Fruit fly (Drosophila melanogaster): ENCODE results near the gene CG46440.

Gene CG46440

DNA sequence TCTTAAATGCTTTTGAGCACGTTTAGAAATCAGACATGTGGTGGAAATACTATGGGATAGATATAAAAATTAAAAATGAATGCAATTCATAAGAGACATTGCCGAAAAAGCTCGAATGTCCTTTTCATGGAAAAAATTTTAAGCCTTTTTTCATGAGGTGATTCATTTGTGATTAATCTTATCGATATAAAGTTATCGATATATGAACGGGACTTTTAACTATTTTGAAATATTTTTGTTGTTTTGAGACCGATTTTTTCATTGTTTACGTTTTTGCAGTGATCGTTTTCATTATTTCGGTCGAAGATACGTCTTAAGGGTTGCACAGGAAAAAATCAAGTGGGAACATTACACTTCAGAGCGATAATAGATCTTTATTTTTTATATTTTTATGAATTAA, 1.8 kb upstream of the CG46440 start, which contains the start of gene AlkB:
Gene AlkB, minus strand, starts transcription at position 101 of the 400 bp plus-strand sequence.
- TF ChIP-seq sage (GFP tag; optimal IDR thresholded peaks at IDR 0.05): no peak
- TF ChIP-seq Hr78 (GFP tag; optimal IDR thresholded peaks at IDR 0.05): no peak
- TF ChIP-seq tai (GFP tag; optimal IDR thresholded peaks at IDR 0.05): no peak
- TF ChIP-seq Hr83 (GFP tag; optimal IDR thresholded peaks at IDR 0.05; ENCODE audit: poor library complexity, severe bottlenecking): no peak
- TF ChIP-seq woc (GFP tag; optimal IDR thresholded peaks at IDR 0.05): no peak
- TF ChIP-seq br (GFP tag; optimal IDR thresholded peaks at IDR 0.05): no peak
- no peak for TF ChIP-seq Dif (GFP tag; optimal IDR thresholded peaks at IDR 0.05; ENCODE audit: partially characterized antibody)
- no peak for TF ChIP-seq Mio (GFP tag; optimal IDR thresholded peaks at IDR 0.05)
- TF ChIP-seq CG9705 (GFP tag; optimal IDR thresholded peaks at IDR 0.05): no peak
- TF ChIP-seq Sp1 (GFP tag; optimal IDR thresholded peaks at IDR 0.05): no peak
- no peak for TF ChIP-seq rgr (GFP tag; optimal IDR thresholded peaks at IDR 0.05)
- no peak for TF ChIP-seq h (GFP tag; optimal IDR thresholded peaks at IDR 0.05)
- TF ChIP-seq CrebA (GFP tag; optimal IDR thresholded peaks at IDR 0.05; ENCODE audit: borderline replicate concordance): no peak
- TF ChIP-seq dsf (GFP tag; optimal IDR thresholded peaks at IDR 0.05; ENCODE audit: borderline replicate concordance): no peak
- no peak for TF ChIP-seq Abd-B (GFP tag; optimal IDR thresholded peaks at IDR 0.05)
- TF ChIP-seq fru (GFP tag; optimal IDR thresholded peaks at IDR 0.05): no peak
- no peak for TF ChIP-seq OdsH (GFP tag; optimal IDR thresholded peaks at IDR 0.05)
- no peak for TF ChIP-seq HLH106 (tag; optimal IDR thresholded peaks at IDR 0.05)
- TF ChIP-seq brk (GFP tag; optimal IDR thresholded peaks at IDR 0.05): no peak
- no peak for TF ChIP-seq psq (GFP tag; optimal IDR thresholded peaks at IDR 0.05)

DNA sequence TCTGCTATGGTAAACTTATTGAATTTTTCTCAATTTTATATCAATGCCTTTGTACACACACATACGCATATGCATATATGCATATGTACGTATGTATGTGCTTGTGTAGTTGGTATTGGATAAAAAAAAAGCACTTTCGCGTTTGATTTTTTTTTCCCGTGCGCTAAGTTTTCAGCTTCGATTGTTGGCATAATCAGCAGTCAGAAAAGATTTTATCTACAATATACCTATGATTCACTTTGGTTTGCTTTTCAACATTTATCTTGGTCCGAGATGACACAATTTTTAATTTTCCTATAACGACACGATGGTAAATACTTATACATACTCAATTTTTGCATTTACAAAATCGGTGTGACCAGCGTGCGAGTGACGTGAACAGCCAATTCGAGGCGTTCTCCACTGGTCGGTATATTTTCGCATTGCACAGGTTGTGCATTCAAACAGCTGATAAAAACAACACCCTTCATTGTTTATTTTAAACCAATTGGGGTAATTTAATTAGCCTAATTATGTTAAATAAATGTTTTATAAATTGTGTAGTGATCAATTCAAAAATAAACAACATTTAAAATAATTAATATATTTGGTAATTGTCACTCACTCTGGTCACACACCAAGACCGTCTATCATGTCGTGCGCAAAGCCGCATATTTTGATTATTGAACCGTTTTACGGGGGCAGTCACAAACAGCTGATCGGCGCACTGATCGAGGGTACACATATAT, 4.6 kb downstream of the CG46440 start, which contains the start of the genes UBL3 and CG15914:
Gene UBL3, minus strand, starts transcription at position 361 of the 728 bp plus-strand sequence.
Gene CG15914, plus strand, starts transcription at position 607 of the 728 bp plus-strand sequence.
- TF ChIP-seq psq (GFP tag; optimal IDR thresholded peaks at IDR 0.05) (no peak), ey (GFP tag; optimal IDR thresholded peaks at IDR 0.05) (no peak), woc (GFP tag; optimal IDR thresholded peaks at IDR 0.05) (peak; percentile 18), lola (GFP tag; optimal IDR thresholded peaks at IDR 0.05) (no peak), Jra (GFP tag; optimal IDR thresholded peaks at IDR 0.05) (peak; percentile 6), pan (optimal IDR thresholded peaks at IDR 0.05) (no peak), CrebA (GFP tag; optimal IDR thresholded peaks at IDR 0.05; ENCODE audit: borderline replicate concordance) (no peak), foxo (GFP tag; optimal IDR thresholded peaks at IDR 0.05) (peak in 1 of 2 experiments; percentile 40), rgr (GFP tag; optimal IDR thresholded peaks at IDR 0.05) (peak; percentile 35), Hr78 (GFP tag; optimal IDR thresholded peaks at IDR 0.05) (no peak), Rel (GFP tag; optimal IDR thresholded peaks at IDR 0.05) (no peak), Rel (tag; optimal IDR thresholded peaks at IDR 0.05) (peak; percentile 60), Abd-B (GFP tag; optimal IDR thresholded peaks at IDR 0.05) (no peak), CG32264 (GFP tag; optimal IDR thresholded peaks at IDR 0.05) (no peak), CG9705 (GFP tag; optimal IDR thresholded peaks at IDR 0.05) (no peak), Dif (GFP tag; optimal IDR thresholded peaks at IDR 0.05; ENCODE audit: partially characterized antibody) (no peak), sv (GFP tag; optimal IDR thresholded peaks at IDR 0.05) (no peak), br (GFP tag; optimal IDR thresholded peaks at IDR 0.05) (no peak), jim (GFP tag; optimal IDR thresholded peaks at IDR 0.05) (no peak), dsf (GFP tag; optimal IDR thresholded peaks at IDR 0.05; ENCODE audit: borderline replicate concordance) (no peak), GATAd (GFP tag; optimal IDR thresholded peaks at IDR 0.05) (no peak), dmrt93B (GFP tag; optimal IDR thresholded peaks at IDR 0.05) (no peak), fru (GFP tag; optimal IDR thresholded peaks at IDR 0.05) (peak; percentile 22), Hnf4 (GFP tag; optimal IDR thresholded peaks at IDR 0.05) (no peak), HLH106 (tag; optimal IDR thresholded peaks at IDR 0.05) (peak; percentile 36), Mio (GFP tag; optimal IDR thresholded peaks at IDR 0.05) (no peak), sage (GFP tag; optimal IDR thresholded peaks at IDR 0.05) (no peak), Dfd (GFP tag; optimal IDR thresholded peaks at IDR 0.05) (no peak), usp (GFP tag; optimal IDR thresholded peaks at IDR 0.05) (no peak), Vsx2 (GFP tag; optimal IDR thresholded peaks at IDR 0.05; ENCODE audit: partially characterized antibody) (no peak), Myc (optimal IDR thresholded peaks at IDR 0.05) (no peak), N (GFP tag; optimal IDR thresholded peaks at IDR 0.05) (no peak), Hr83 (GFP tag; optimal IDR thresholded peaks at IDR 0.05; ENCODE audit: poor library complexity, severe bottlenecking) (no peak), Sp1 (GFP tag; optimal IDR thresholded peaks at IDR 0.05) (peak; percentile 32), h (GFP tag; optimal IDR thresholded peaks at IDR 0.05) (peak; percentile 51), OdsH (GFP tag; optimal IDR thresholded peaks at IDR 0.05) (peak; percentile 18), dl (GFP tag; optimal IDR thresholded peaks at IDR 0.05; ENCODE audit: insufficient read depth in 1 of 2, partially characterized antibody in 2 of 2) (no peak), tai (GFP tag; optimal IDR thresholded peaks at IDR 0.05) (no peak), brk (GFP tag; optimal IDR thresholded peaks at IDR 0.05) (no peak)

Data from whole organism, wandering third instar larva.